Fruit fly (Drosophila melanogaster) whole organism, embryonic: ENCODE results near the gene brat.
A peak's percentile ranks its signal among the peaks of the same experiment; 100 is the strongest.

ENCODE experiments used
- CG11504 ChIP-seq: fragments of 200-800 bp; sonication (Bioruptor generic); optimal IDR thresholded peaks from 3 replicates; lab custom pipeline; 2019; ENCODE audit warnings: missing biosample characterization, mild to moderate bottlenecking, missing genetic modification characterization, moderate library complexity
- CG12391 ChIP-seq: fragments of 200-800 bp; sonication (Bioruptor generic); optimal IDR thresholded peaks from 3 replicates; lab custom pipeline; 2018; ENCODE audit warnings: missing biosample characterization, mild to moderate bottlenecking, missing genetic modification characterization, moderate library complexity
- CG13123 ChIP-seq: fragments of 200-800 bp; sonication (Bioruptor generic); optimal IDR thresholded peaks from 2 replicates; lab custom pipeline; 2016; ENCODE audit warnings: missing biosample characterization, missing genetic modification characterization
- CG15696 ChIP-seq: fragments of 200-800 bp; sonication (Bioruptor generic); optimal IDR thresholded peaks from 2 replicates; lab custom pipeline; 2019; ENCODE audit warnings: missing biosample characterization, mild to moderate bottlenecking, missing genetic modification characterization, moderate library complexity
- CG16813 ChIP-seq: fragments of 200-800 bp; sonication (Bioruptor generic); IDR thresholded peaks from 3 replicates; pipeline ENCODE4 v1.3.6; 2022; ENCODE audit warnings: missing biosample characterization, missing genetic modification characterization; ENCODE audit not compliant: partially characterized antibody
- CG17186 ChIP-seq: fragments of 200-800 bp; sonication (Bioruptor generic); optimal IDR thresholded peaks from 3 replicates; lab custom pipeline; 2017; ENCODE audit warnings: missing biosample characterization, missing genetic modification reagents, missing genetic modification characterization
- CG17361 ChIP-seq: fragments of 200-800 bp; sonication (Bioruptor generic); IDR thresholded peaks from 3 replicates; pipeline ENCODE4 v1.3.6; 2022; ENCODE audit warnings: missing biosample characterization, missing genetic modification characterization
- CG18262 ChIP-seq: fragments of 200-800 bp; optimal IDR thresholded peaks from 3 replicates; lab custom pipeline; 2019; ENCODE audit warnings: missing biosample characterization, mild to moderate bottlenecking, missing genetic modification characterization, moderate library complexity
- CG18476 ChIP-seq: fragments of 200-800 bp; sonication (Bioruptor generic); optimal IDR thresholded peaks from 2 replicates; lab custom pipeline; 2016; ENCODE audit warnings: missing biosample characterization, mild to moderate bottlenecking, missing genetic modification characterization
- CG2712 ChIP-seq: fragments of 200-800 bp; optimal IDR thresholded peaks from 3 replicates; lab custom pipeline; 2019; ENCODE audit warnings: missing biosample characterization, mild to moderate bottlenecking, missing genetic modification characterization, moderate library complexity
- CG31441 ChIP-seq: fragments of 200-800 bp; sonication (Bioruptor generic); IDR thresholded peaks from 2 replicates; pipeline ENCODE4 v1.3.6; 2022; ENCODE audit warnings: missing biosample characterization, missing genetic modification characterization
- CG32532 ChIP-seq: fragments of 200-800 bp; sonication (Bioruptor generic); IDR thresholded peaks from 2 replicates; pipeline ENCODE4 v1.3.6; 2022; ENCODE audit warnings: missing biosample characterization, missing genetic modification characterization
- CG6689 ChIP-seq: fragments of 200-800 bp; sonication (Bioruptor generic); IDR thresholded peaks from 2 replicates; pipeline ENCODE4 v1.3.6; 2022; ENCODE audit warnings: missing biosample characterization, missing genetic modification characterization
- CG7556 ChIP-seq: fragments of 200-800 bp; sonication (Bioruptor generic); optimal IDR thresholded peaks from 2 replicates; lab custom pipeline; 2017; ENCODE audit warnings: missing biosample characterization, mild to moderate bottlenecking, missing genetic modification characterization
- CG7839 ChIP-seq: fragments of 200-800 bp; sonication (Bioruptor generic); optimal IDR thresholded peaks from 3 replicates; lab custom pipeline; 2018; ENCODE audit warnings: missing biosample characterization, mild to moderate bottlenecking, missing genetic modification characterization, moderate library complexity
- CG8478 ChIP-seq: fragments of >200 bp; optimal IDR thresholded peaks from 2 replicates; lab custom pipeline; 2018
- CG9727 ChIP-seq: fragments of 200-800 bp; sonication (Bioruptor generic); optimal IDR thresholded peaks from 3 replicates; lab custom pipeline; 2017; ENCODE audit warnings: missing biosample characterization, mild to moderate bottlenecking, missing genetic modification characterization
- Drgx ChIP-seq: fragments of 200-800 bp; sonication (Bioruptor generic); IDR thresholded peaks from 2 replicates; pipeline ENCODE4 v1.3.6; 2022; ENCODE audit warnings: missing biosample characterization, missing genetic modification characterization
- Elba2 ChIP-seq: fragments of 200-800 bp; sonication (Bioruptor generic); optimal IDR thresholded peaks from 3 replicates; lab custom pipeline; 2016; ENCODE audit warnings: missing biosample characterization, missing genetic modification characterization
- Ets65A ChIP-seq: fragments of 200-800 bp; sonication (Bioruptor generic); peaks from one replicate; lab custom pipeline; 2016; ENCODE audit warnings: missing biosample characterization, missing genetic modification characterization
- Hey ChIP-seq: fragments of 200-800 bp; sonication (Bioruptor generic); optimal IDR thresholded peaks from 3 replicates; lab custom pipeline; 2018; ENCODE audit warnings: missing biosample characterization, mild to moderate bottlenecking, missing genetic modification characterization
- Lhr ChIP-seq: fragments of 200-800 bp; sonication (Bioruptor generic); optimal IDR thresholded peaks from 3 replicates; lab custom pipeline; 2017; ENCODE audit warnings: mild to moderate bottlenecking, missing biosample characterization, missing genetic modification reagents, missing genetic modification characterization
- Med ChIP-seq: fragments of 200-800 bp; sonication (Bioruptor generic); peaks from one replicate; lab custom pipeline; 2016; ENCODE audit warnings: missing biosample characterization, missing genetic modification characterization, mild to moderate bottlenecking, inconsistent platforms, moderate library complexity
- Meics ChIP-seq: fragments of 200-800 bp; sonication (Bioruptor generic); optimal IDR thresholded peaks from 2 replicates; lab custom pipeline; 2017; ENCODE audit warnings: missing biosample characterization, mild to moderate bottlenecking, missing genetic modification characterization
- Xrp1 ChIP-seq: fragments of 200-800 bp; sonication (Bioruptor generic); IDR thresholded peaks from 2 replicates; pipeline ENCODE4 v1.3.6; 2022; ENCODE audit warnings: missing biosample characterization, missing genetic modification characterization
- ash1 ChIP-seq: fragments of 200-800 bp; sonication (Bioruptor generic); optimal IDR thresholded peaks from 2 replicates; lab custom pipeline; 2018; ENCODE audit warnings: missing biosample characterization, mild to moderate bottlenecking, missing genetic modification characterization
- bab2 ChIP-seq: fragments of 200-800 bp; sonication (Bioruptor generic); optimal IDR thresholded peaks from 2 replicates; lab custom pipeline; 2016; ENCODE audit warnings: missing biosample characterization, missing genetic modification characterization
- chif ChIP-seq, 2 experiments: fragments of 200-800 bp; sonication (Bioruptor generic); optimal IDR thresholded peaks; 3 replicates each; lab custom pipeline; 2016; ENCODE audit warnings: missing biosample characterization in 2 of 2, missing genetic modification characterization in 2 of 2
- dmrt11E ChIP-seq: fragments of 200-800 bp; sonication (Bioruptor generic); optimal IDR thresholded peaks from 3 replicates; lab custom pipeline; 2018; ENCODE audit warnings: missing biosample characterization, mild to moderate bottlenecking, missing genetic modification characterization, moderate library complexity
- dmrt99B ChIP-seq: fragments of 200-800 bp; sonication (Bioruptor generic); optimal IDR thresholded peaks from 2 replicates; lab custom pipeline; 2018; ENCODE audit warnings: missing biosample characterization, mild to moderate bottlenecking, missing genetic modification characterization, moderate library complexity
- gcm ChIP-seq: fragments of 200-800 bp; sonication (Bioruptor generic); optimal IDR thresholded peaks from 2 replicates; lab custom pipeline; 2019; ENCODE audit warnings: missing biosample characterization, mild to moderate bottlenecking, missing genetic modification characterization, moderate library complexity
- gem ChIP-seq: fragments of 200-800 bp; sonication (Bioruptor generic); optimal IDR thresholded peaks from 2 replicates; lab custom pipeline; 2019; ENCODE audit warnings: missing biosample characterization, mild to moderate bottlenecking, missing genetic modification characterization, moderate library complexity
- grau ChIP-seq: fragments of 200-800 bp; optimal IDR thresholded peaks from 3 replicates; lab custom pipeline; 2019; ENCODE audit warnings: missing biosample characterization, mild to moderate bottlenecking, missing genetic modification characterization, moderate library complexity
- hkb ChIP-seq, 2 experiments: fragments of 200-800 bp in 1 of 2; fragments of >200 bp in 1 of 2; sonication (Bioruptor generic) in 1 of 2; IDR thresholded peaks in 1 of 2; optimal IDR thresholded peaks in 1 of 2; 2 replicates each; pipeline versions ENCODE4 v1.3.6 to Lab custom; 2017 to 2022; ENCODE audit warnings: missing biosample characterization in 1 of 2, missing genetic modification characterization in 1 of 2
- kah ChIP-seq: fragments of 200-800 bp; sonication (Bioruptor generic); optimal IDR thresholded peaks from 2 replicates; lab custom pipeline; 2018; ENCODE audit warnings: missing biosample characterization, mild to moderate bottlenecking, missing genetic modification characterization
- lab ChIP-seq: fragments of 200-800 bp; sonication (Bioruptor generic); optimal IDR thresholded peaks from 3 replicates; lab custom pipeline; 2017; ENCODE audit warnings: missing biosample characterization, missing genetic modification characterization, mild to moderate bottlenecking, moderate library complexity, missing genetic modification reagents
- lola ChIP-seq, 3 experiments: fragments of >200 bp in 2 of 3; fragments of 200-800 bp in 1 of 3; sonication (Bioruptor generic) in 1 of 3; optimal IDR thresholded peaks; 2 replicates each; lab custom pipeline; 2017 to 2019; ENCODE audit warnings: missing biosample characterization in 3 of 3, missing genetic modification characterization in 3 of 3, mild to moderate bottlenecking in 1 of 3, moderate library complexity in 1 of 3
- phol ChIP-seq: fragments of 200-800 bp; sonication (Bioruptor generic); optimal IDR thresholded peaks from 3 replicates; lab custom pipeline; 2018; ENCODE audit warnings: missing biosample characterization, mild to moderate bottlenecking, missing genetic modification characterization, moderate library complexity
- prd ChIP-seq, 3 experiments: fragments of >200 bp in 2 of 3; fragments of 200-800 bp in 1 of 3; sonication (Bioruptor generic) in 1 of 3; optimal IDR thresholded peaks in 2 of 3; IDR thresholded peaks in 1 of 3; 2 replicates in 2 of 3; 3 replicates in 1 of 3; pipeline versions ENCODE4 v1.3.6 to Lab custom; 2017 to 2022; ENCODE audit warnings: missing biosample characterization in 1 of 3, missing genetic modification characterization in 1 of 3
- row ChIP-seq: fragments of 200-800 bp; sonication (Bioruptor generic); IDR thresholded peaks from 3 replicates; pipeline ENCODE4 v1.3.6; 2022; ENCODE audit warnings: missing biosample characterization, missing genetic modification characterization
- sens ChIP-seq: fragments of 200-800 bp; sonication (Bioruptor generic); peaks from one replicate; lab custom pipeline; 2016; ENCODE audit warnings: missing biosample characterization, missing genetic modification characterization
- unpg ChIP-seq: fragments of 200-800 bp; sonication (Bioruptor generic); optimal IDR thresholded peaks from 3 replicates; lab custom pipeline; 2018; ENCODE audit warnings: missing biosample characterization, mild to moderate bottlenecking, missing genetic modification characterization, moderate library complexity
- zf30C ChIP-seq: fragments of 200-800 bp; sonication (Bioruptor generic); optimal IDR thresholded peaks from 3 replicates; lab custom pipeline; 2018; ENCODE audit warnings: missing biosample characterization, mild to moderate bottlenecking, missing genetic modification characterization

Gene brat

dm6 chr2L:19225984-19226914 lies 92.6 kb downstream of the brat start (continued):
- TF ChIP-seq CG17186 (GFP tag; lab: Kevin White, UChicago) = peak; percentile 33

dm6 chr2L:19227656-19228055 lies 94.0 kb downstream of the brat start:
- TF ChIP-seq Hey (tag; lab: Kevin White, UChicago) (peak; percentile 81), sens (GFP tag; lab: Kevin White, UChicago) (peak; percentile 23), CG32532 (no peak), lab (GFP tag; lab: Kevin White, UChicago) (no peak), bab2 (no peak), Meics (GFP tag; lab: Kevin White, UChicago) (no peak), CG16813 (GFP tag; lab: Robert Waterston, UW) (0 out of 3 replicates have a peak, but pooled peaks have one; percentile 37), CG8478 (lab: Kevin White, UChicago) (peak; percentile 67), Ets65A (GFP tag; lab: Kevin White, UChicago) (peak; percentile 88)

dm6 chr2L:19229059-19229458 lies 95.4 kb downstream of the brat start:
- TF ChIP-seq Lhr (GFP tag; lab: Kevin White, UChicago) (no peak), CG17361 (0 out of 3 replicates have a peak, but pooled peaks have one; percentile 24), chif (GFP tag; optimal IDR thresholded peaks at IDR 0.05; lab: Kevin White, UChicago) (peak in 1 of 2 experiments; percentile 17), grau (peak; percentile 2), Elba2 (no peak), CG18262 (peak; percentile 24), phol (tag; lab: Kevin White, UChicago) (no peak), Med (peak; percentile 20), CG18476 (GFP tag; lab: Kevin White, UChicago) (no peak), gcm (GFP tag; lab: Kevin White, UChicago) (peak; percentile 15), CG7839 (peak; percentile 5), Drgx (GFP tag; lab: Robert Waterston, UW) (0 out of 2 replicates have a peak, but pooled peaks have one; percentile 11), hkb (optimal IDR thresholded peaks at IDR 0.05; lab: Kevin White, UChicago) (no peak), hkb (GFP tag; IDR thresholded peaks at IDR 0.05; lab: Robert Waterston, UW) (0 out of 2 replicates have a peak, but pooled peaks have one; percentile 16), unpg (GFP tag; lab: Kevin White, UChicago) (peak; percentile 1), CG9727 (GFP tag; lab: Kevin White, UChicago) (peak; percentile 24), dmrt11E (tag; lab: Kevin White, UChicago) (peak; percentile 38), prd (optimal IDR thresholded peaks at IDR 0.05; lab: Kevin White, UChicago) (no peak), prd (GFP tag; IDR thresholded peaks at IDR 0.05; lab: Robert Waterston, UW) (peak; percentile 49; the same call in 2 of the 3 replicates), gem (tag; lab: Kevin White, UChicago) (peak; percentile 43), CG13123 (GFP tag; lab: Kevin White, UChicago) (no peak), CG2712 (tag; lab: Kevin White, UChicago) (peak; percentile 24), dmrt99B (peak; percentile 12), ash1 (GFP tag; lab: Kevin White, UChicago) (no peak), sens (GFP tag; lab: Kevin White, UChicago) (peak; percentile 77), CG6689 (GFP tag; lab: Robert Waterston, UW) (0 out of 2 replicates have a peak, but pooled peaks have one; percentile 17), lola (GFP tag; optimal IDR thresholded peaks at IDR 0.05; lab: Kevin White, UChicago) (peak in 1 of 3 experiments; percentile 10), CG15696 (tag; lab: Kevin White, UChicago) (peak; percentile 4), Xrp1 (GFP tag; lab: Robert Waterston, UW) (peak; percentile 32), CG11504 (tag; lab: Kevin White, UChicago) (peak; percentile 10), CG7556 (GFP tag; lab: Kevin White, UChicago) (peak; percentile 11), CG31441 (0 out of 2 replicates have a peak, but pooled peaks have one; percentile 26), kah (GFP tag; lab: Kevin White, UChicago) (no peak), Meics (GFP tag; lab: Kevin White, UChicago) (no peak), zf30C (GFP tag; lab: Kevin White, UChicago) (peak; percentile 64), row (GFP tag; lab: Robert Waterston, UW) (peak; percentile 44; the same call in 2 of the 3 replicates), CG12391 (peak; percentile 18)
